Worm (Caenorhabditis elegans) whole organism, L1 larva: Measurements from ENCODE around the gene F08D12.3.
A peak's percentile ranks its signal among the peaks of the same experiment; 100 is the strongest.

ENCODE experiments used
- C16A3.4 ChIP-seq: fragments of 150-350 bp; optimal IDR thresholded peaks from 2 replicates; lab custom pipeline; 2014; ENCODE audit warnings: missing biosample characterization, missing genetic modification characterization
- F16B12.6 ChIP-seq: fragments of 150-350 bp; optimal IDR thresholded peaks from 2 replicates; lab custom pipeline; 2014; ENCODE audit warnings: missing biosample characterization, missing genetic modification characterization
- aha-1 ChIP-seq: fragments of 150-350 bp; optimal IDR thresholded peaks from 2 replicates; lab custom pipeline; 2014; ENCODE audit warnings: missing biosample characterization, missing genetic modification characterization
- alr-1 ChIP-seq: fragments of 200-800 bp; sonication (Bioruptor generic); optimal IDR thresholded peaks from 2 replicates; lab custom pipeline; 2018; ENCODE audit warnings: borderline replicate concordance, mild to moderate bottlenecking, missing genetic modification characterization, missing compliant biosample characterization
- blmp-1 ChIP-seq: fragments of 150-350 bp; optimal IDR thresholded peaks from 2 replicates; lab custom pipeline; 2014; ENCODE audit warnings: missing biosample characterization, missing genetic modification characterization
- ceh-90 ChIP-seq: sonication (generic microtip); optimal IDR thresholded peaks from 2 replicates; lab custom pipeline; 2016; ENCODE audit warnings: missing genetic modification characterization, missing compliant biosample characterization
- ces-1 ChIP-seq: fragments of 150-350 bp; optimal IDR thresholded peaks from 2 replicates; lab custom pipeline; 2014; ENCODE audit warnings: missing biosample characterization, missing genetic modification reagents, missing genetic modification characterization
- efl-1 ChIP-seq, 4 experiments: fragments of 150-350 bp; optimal IDR thresholded peaks in 3 of 4; peaks in 1 of 4; 1 replicate in 1 of 4; 2 replicates in 3 of 4; lab custom pipeline; 2014; ENCODE audit warnings: missing biosample characterization in 2 of 4, missing genetic modification characterization in 2 of 4, missing genetic modification reagents in 2 of 4
- fkh-10 ChIP-seq: sonication (generic microtip); optimal IDR thresholded peaks from 2 replicates; lab custom pipeline; 2017; ENCODE audit warnings: missing biosample characterization, missing genetic modification reagents, missing genetic modification characterization
- fkh-4 ChIP-seq: sonication (generic microtip); optimal IDR thresholded peaks from 2 replicates; lab custom pipeline; 2016; ENCODE audit warnings: missing compliant biosample characterization, missing genetic modification characterization, borderline replicate concordance
- fkh-8 ChIP-seq: sonication (generic microtip); optimal IDR thresholded peaks from 2 replicates; lab custom pipeline; 2016; ENCODE audit warnings: mild to moderate bottlenecking, missing genetic modification characterization, missing compliant biosample characterization
- fos-1 ChIP-seq: fragments of 150-350 bp; optimal IDR thresholded peaks from 2 replicates; lab custom pipeline; 2014; ENCODE audit warnings: missing biosample characterization, missing genetic modification characterization
- grh-1 ChIP-seq: fragments of 200-800 bp; sonication (Bioruptor generic); IDR thresholded peaks from 2 replicates; pipeline ENCODE4 v1.3.6; 2022; ENCODE audit warnings: missing genetic modification reagents, missing genetic modification characterization, missing compliant biosample characterization
- hlh-17 ChIP-seq: fragments of 200-800 bp; sonication (Bioruptor generic); optimal IDR thresholded peaks from 2 replicates; lab custom pipeline; 2018; ENCODE audit warnings: missing genetic modification characterization, mild to moderate bottlenecking, missing compliant biosample characterization, moderate library complexity, borderline replicate concordance
- hlh-4 ChIP-seq: sonication (generic microtip); optimal IDR thresholded peaks from 2 replicates; lab custom pipeline; 2016; ENCODE audit warnings: mild to moderate bottlenecking, missing genetic modification characterization, missing compliant biosample characterization
- irx-1 ChIP-seq: sonication (generic microtip); optimal IDR thresholded peaks from 2 replicates; lab custom pipeline; 2016; ENCODE audit warnings: missing genetic modification characterization, missing compliant biosample characterization
- jun-1 ChIP-seq: fragments of 150-350 bp; optimal IDR thresholded peaks from 2 replicates; lab custom pipeline; 2014; ENCODE audit warnings: missing biosample characterization, missing genetic modification reagents, missing genetic modification characterization
- lin-13 ChIP-seq: fragments of 150-350 bp; optimal IDR thresholded peaks from 2 replicates; lab custom pipeline; 2014; ENCODE audit warnings: missing biosample characterization, missing genetic modification reagents, missing genetic modification characterization
- lin-14 ChIP-seq: fragments of 200-800 bp; sonication (Bioruptor generic); optimal IDR thresholded peaks from 2 replicates; lab custom pipeline; 2018; ENCODE audit warnings: mild to moderate bottlenecking, missing genetic modification characterization, moderate library complexity, missing compliant biosample characterization
- lsy-2 ChIP-seq, 2 experiments: fragments of 150-350 bp; optimal IDR thresholded peaks; 2 replicates each; lab custom pipeline; 2014; ENCODE audit warnings: missing biosample characterization in 2 of 2, missing genetic modification characterization in 2 of 2
- nhr-12 ChIP-seq: sonication (generic microtip); optimal IDR thresholded peaks from 2 replicates; lab custom pipeline; 2017; ENCODE audit warnings: missing biosample characterization, missing genetic modification characterization
- nhr-20 ChIP-seq: sonication (generic microtip); optimal IDR thresholded peaks from 2 replicates; lab custom pipeline; 2016; ENCODE audit warnings: mild to moderate bottlenecking, missing genetic modification characterization, missing compliant biosample characterization
- nhr-47 ChIP-seq: sonication (generic microtip); optimal IDR thresholded peaks from 2 replicates; lab custom pipeline; 2016; ENCODE audit warnings: mild to moderate bottlenecking, missing genetic modification characterization, moderate library complexity, missing compliant biosample characterization
- nhr-76 ChIP-seq: sonication (generic microtip); optimal IDR thresholded peaks from 2 replicates; lab custom pipeline; 2017; ENCODE audit warnings: missing biosample characterization, missing genetic modification characterization
- nhr-84 ChIP-seq: sonication (generic microtip); optimal IDR thresholded peaks from 2 replicates; lab custom pipeline; 2017; ENCODE audit warnings: missing biosample characterization, missing genetic modification characterization
- nhr-90 ChIP-seq: sonication (generic microtip); optimal IDR thresholded peaks from 2 replicates; lab custom pipeline; 2016; ENCODE audit warnings: mild to moderate bottlenecking, missing genetic modification characterization, missing compliant biosample characterization; ENCODE audit not compliant: poor library complexity
- pax-3 ChIP-seq: fragments of 200-800 bp; sonication (Bioruptor generic); optimal IDR thresholded peaks from 2 replicates; lab custom pipeline; 2018; ENCODE audit warnings: mild to moderate bottlenecking, missing genetic modification characterization, moderate library complexity, missing compliant biosample characterization
- rnt-1 ChIP-seq: sonication (generic microtip); optimal IDR thresholded peaks from 2 replicates; lab custom pipeline; 2016; ENCODE audit warnings: mild to moderate bottlenecking, missing genetic modification characterization, moderate library complexity, missing compliant biosample characterization
- skn-1 ChIP-seq: fragments of 150-350 bp; optimal IDR thresholded peaks from 2 replicates; lab custom pipeline; 2014; ENCODE audit warnings: missing biosample characterization, missing genetic modification characterization
- snpc-4 ChIP-seq: fragments of 150-350 bp; optimal IDR thresholded peaks from 2 replicates; lab custom pipeline; 2014; ENCODE audit warnings: missing biosample characterization, missing genetic modification characterization
- snu-23 ChIP-seq: sonication (generic microtip); optimal IDR thresholded peaks from 2 replicates; lab custom pipeline; 2016; ENCODE audit warnings: missing genetic modification characterization, missing compliant biosample characterization
- sox-4 ChIP-seq: sonication (generic microtip); optimal IDR thresholded peaks from 2 replicates; lab custom pipeline; 2016; ENCODE audit warnings: missing genetic modification characterization, missing compliant biosample characterization
- sptf-1 ChIP-seq: fragments of 150-350 bp; optimal IDR thresholded peaks from 2 replicates; lab custom pipeline; 2014; ENCODE audit warnings: missing biosample characterization, missing genetic modification characterization
- sup-37 ChIP-seq: fragments of 200-800 bp; sonication (Bioruptor generic); optimal IDR thresholded peaks from 2 replicates; lab custom pipeline; 2018; ENCODE audit warnings: mild to moderate bottlenecking, missing genetic modification characterization, missing compliant biosample characterization
- tbx-2 ChIP-seq: sonication (generic microtip); optimal IDR thresholded peaks from 2 replicates; lab custom pipeline; 2016; ENCODE audit warnings: missing genetic modification characterization, missing compliant biosample characterization
- unc-130 ChIP-seq: fragments of 150-350 bp; optimal IDR thresholded peaks from 2 replicates; lab custom pipeline; 2017; ENCODE audit warnings: missing biosample characterization, missing genetic modification characterization, inconsistent platforms
- unc-30 ChIP-seq: sonication (generic microtip); optimal IDR thresholded peaks from 2 replicates; lab custom pipeline; 2017; ENCODE audit warnings: missing biosample characterization, missing genetic modification characterization
- unc-62 ChIP-seq: fragments of 150-350 bp; optimal IDR thresholded peaks from 2 replicates; lab custom pipeline; 2014; ENCODE audit warnings: missing biosample characterization, missing genetic modification reagents, missing genetic modification characterization
- unc-86 ChIP-seq: sonication (generic microtip); optimal IDR thresholded peaks from 2 replicates; lab custom pipeline; 2016; ENCODE audit warnings: missing genetic modification characterization, missing compliant biosample characterization
- unc-98 ChIP-seq: fragments of 200-800 bp; sonication (Bioruptor generic); IDR thresholded peaks from 2 replicates; pipeline ENCODE4 v1.3.6; 2022; ENCODE audit warnings: missing genetic modification characterization, missing compliant biosample characterization
- zag-1 ChIP-seq: fragments of 150-350 bp; optimal IDR thresholded peaks from 2 replicates; lab custom pipeline; 2014; ENCODE audit warnings: missing biosample characterization, missing genetic modification characterization
- zip-4 ChIP-seq: fragments of 200-800 bp; sonication (Bioruptor generic); optimal IDR thresholded peaks from 2 replicates; lab custom pipeline; 2018; ENCODE audit warnings: mild to moderate bottlenecking, missing genetic modification characterization, moderate library complexity, missing compliant biosample characterization
- ztf-4 ChIP-seq: fragments of 150-350 bp; optimal IDR thresholded peaks from 2 replicates; lab custom pipeline; 2014; ENCODE audit warnings: missing biosample characterization, missing genetic modification characterization

F08D12.3 gene

ce11 chrII:2795413-2795812 lies 16.1 kb downstream of the F08D12.3 start:
- TF ChIP-seq C16A3.4 = no peak
- TF ChIP-seq unc-30 (tag; lab: Kevin White, UChicago) = no peak
- no peak for TF ChIP-seq fkh-4 (tag; lab: Kevin White, UChicago)
- TF ChIP-seq nhr-12 (tag; lab: Kevin White, UChicago) = no peak
- no peak for TF ChIP-seq nhr-20
- no peak for TF ChIP-seq unc-130 (tag; lab: Kevin White, UChicago)
- no peak for TF ChIP-seq F16B12.6 (tag; lab: Kevin White, UChicago)
- no peak for TF ChIP-seq skn-1
- TF ChIP-seq nhr-76 (tag; lab: Kevin White, UChicago) = no peak
- no peak for TF ChIP-seq blmp-1
- TF ChIP-seq pax-3 (tag; lab: Kevin White, UChicago) = no peak
- TF ChIP-seq zag-1 = no peak
- TF ChIP-seq lsy-2 (tag; optimal IDR thresholded peaks at IDR 0.05; lab: Kevin White, UChicago) = no peak
- no peak for TF ChIP-seq lin-14 (GFP tag; lab: Kevin White, UChicago)
- TF ChIP-seq efl-1 (optimal IDR thresholded peaks at IDR 0.05; lab: Kevin White, UChicago) = no peak
- TF ChIP-seq efl-1 (GFP tag; optimal IDR thresholded peaks at IDR 0.05 in 1 of 2; lab: Kevin White, UChicago) = no peak
- no peak for TF ChIP-seq ceh-90 (tag; lab: Kevin White, UChicago)
- no peak for TF ChIP-seq nhr-90 (tag; lab: Kevin White, UChicago)
- no peak for TF ChIP-seq nhr-84 (tag; lab: Kevin White, UChicago)
- no peak for TF ChIP-seq sup-37 (GFP tag; lab: Kevin White, UChicago)
- TF ChIP-seq tbx-2 (tag; lab: Kevin White, UChicago) = no peak

DNA sequence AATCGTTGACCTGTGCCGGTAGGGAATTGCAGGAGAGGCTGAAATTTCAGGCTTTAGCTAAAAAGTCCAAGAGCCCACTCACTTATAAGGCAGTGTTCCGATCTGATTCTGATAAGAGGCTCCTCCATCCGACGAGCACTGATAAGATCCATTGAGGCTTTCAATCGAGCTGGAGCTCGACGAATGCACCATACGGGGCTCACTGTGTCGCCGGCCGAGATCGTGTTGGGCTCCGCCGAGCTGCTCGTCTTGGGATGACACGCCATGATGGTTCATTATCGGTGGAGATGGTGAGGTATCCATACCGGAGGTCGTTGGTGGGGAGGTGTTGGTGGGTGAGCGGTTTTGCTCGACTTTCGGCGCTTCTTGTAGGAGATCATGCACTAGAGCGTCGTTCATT lies 17.1 kb downstream of the F08D12.3 start:
- TF ChIP-seq efl-1 (optimal IDR thresholded peaks at IDR 0.05; lab: Kevin White, UChicago) (no peak), efl-1 (GFP tag; optimal IDR thresholded peaks at IDR 0.05 in 1 of 2; lab: Kevin White, UChicago) (peak in 1 of 2 experiments; percentile 87), hlh-17 (GFP tag; lab: Kevin White, UChicago) (no peak)
- TF ChIP-seq, all 84 proteins: peak for 1

ce11 chrII:2797951-2798350 lies 18.6 kb downstream of the F08D12.3 start:
- no peak for TF ChIP-seq sptf-1 (tag; lab: Kevin White, UChicago)
- no peak for TF ChIP-seq F16B12.6 (tag; lab: Kevin White, UChicago)
- TF ChIP-seq alr-1 (tag; lab: Kevin White, UChicago) = no peak
- TF ChIP-seq efl-1 (optimal IDR thresholded peaks at IDR 0.05; lab: Kevin White, UChicago) = no peak
- peak in 1 of 2 experiments; percentile 63 for TF ChIP-seq efl-1 (GFP tag; optimal IDR thresholded peaks at IDR 0.05 in 1 of 2; lab: Kevin White, UChicago)
- no peak for TF ChIP-seq jun-1 (tag; lab: Kevin White, UChicago)
- no peak for TF ChIP-seq ces-1 (GFP tag; lab: Kevin White, UChicago)

- TF ChIP-seq pax-3 (tag; lab: Kevin White, UChicago) (no peak), C16A3.4 (peak; percentile 19), grh-1 (GFP tag; lab: Robert Waterston, UW) (peak; percentile 71), ztf-4 (tag; lab: Kevin White, UChicago) (peak; percentile 40), fos-1 (no peak), lin-13 (GFP tag; lab: Kevin White, UChicago) (peak; percentile 26), sox-4 (tag; lab: Kevin White, UChicago) (no peak), nhr-20 (peak; percentile 90), nhr-47 (peak; percentile 77), rnt-1 (tag; lab: Kevin White, UChicago) (peak; percentile 87), fkh-8 (tag; lab: Kevin White, UChicago) (no peak), lin-14 (GFP tag; lab: Kevin White, UChicago) (peak; percentile 83), nhr-76 (tag; lab: Kevin White, UChicago) (no peak), hlh-4 (no peak), unc-98 (GFP tag; lab: Robert Waterston, UW) (no peak), blmp-1 (peak; percentile 69), unc-62 (GFP tag; lab: Kevin White, UChicago) (no peak), hlh-17 (GFP tag; lab: Kevin White, UChicago) (no peak), snu-23 (GFP tag; lab: Kevin White, UChicago) (peak; percentile 83), snpc-4 (tag; lab: Kevin White, UChicago) (no peak), fkh-10 (GFP tag; lab: Kevin White, UChicago) (no peak), irx-1 (peak; percentile 28), zip-4 (no peak), jun-1 (tag; lab: Kevin White, UChicago) (peak; percentile 73), unc-86 (tag; lab: Kevin White, UChicago) (no peak), alr-1 (tag; lab: Kevin White, UChicago) (no peak), aha-1 (no peak), sptf-1 (tag; lab: Kevin White, UChicago) (no peak), lsy-2 (tag; optimal IDR thresholded peaks at IDR 0.05; lab: Kevin White, UChicago) (peak; percentile 69 to 74)
Measured at ce11 chrII:2800550-2801233, 21.3 kb downstream of the F08D12.3 start, which contains the start of gene nhr-119. Gene nhr-119 (minus strand): TSS chrII:2800600.
